Worm (Caenorhabditis elegans): ENCODE data around the gene T22D1.17.

T22D1.17 gene

ce11 chrIV:6905947-6906489 is at the start of gene T22D1.17, which contains the start of gene T22D1.8:
TSS of gene T22D1.17 (plus strand) at chrIV:6905997.
TSS of gene T22D1.8 (minus strand) at chrIV:6906348.
- TF ChIP-seq nhr-25 (tag; optimal IDR thresholded peaks at IDR 0.05) (peak; percentile 62), nhr-21 (tag; optimal IDR thresholded peaks at IDR 0.05) (peak; percentile 2), nhr-129 (tag; optimal IDR thresholded peaks at IDR 0.05) (no peak), snpc-4 (tag; optimal IDR thresholded peaks at IDR 0.05) (no peak), R02D3.7 (tag; optimal IDR thresholded peaks at IDR 0.05) (no peak), sem-4 (tag; optimal IDR thresholded peaks at IDR 0.05) (no peak), C34F6.9 (tag; optimal IDR thresholded peaks at IDR 0.05) (no peak), crh-2 (tag; optimal IDR thresholded peaks at IDR 0.05) (no peak)

DNA sequence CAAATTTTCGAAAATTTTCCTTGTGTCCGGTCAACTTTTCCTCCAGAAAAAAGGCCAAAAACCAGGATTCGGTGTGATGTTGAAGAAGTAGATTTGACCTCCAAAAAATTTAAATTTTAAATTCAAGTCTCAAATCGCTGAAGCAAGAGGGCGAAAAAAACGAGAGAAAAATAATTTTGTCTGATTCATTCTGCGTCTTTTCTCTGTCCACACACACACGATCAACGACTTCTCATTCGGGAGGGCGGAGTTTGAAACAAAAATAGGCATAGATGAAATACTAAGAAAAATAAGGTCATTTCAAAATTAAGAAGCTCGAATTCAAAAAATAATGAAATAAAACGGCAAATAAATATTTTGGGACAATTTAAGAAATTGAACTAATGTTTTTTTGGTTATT is 46.5 kb upstream of the T22D1.17 start, which contains the start of gene R13H7.2:
Gene R13H7.2 (minus strand): TSS at position 101 of the 400 bp plus-strand sequence.
- TF ChIP-seq alr-1 (tag; optimal IDR thresholded peaks at IDR 0.05) = no peak
- TF ChIP-seq ama-1 (optimal IDR thresholded peaks at IDR 0.05) = no peak
- no peak for TF ChIP-seq nhr-129 (tag; optimal IDR thresholded peaks at IDR 0.05)
- TF ChIP-seq mdl-1 (tag; optimal IDR thresholded peaks at IDR 0.05) = no peak
- TF ChIP-seq C34F6.9 (tag; optimal IDR thresholded peaks at IDR 0.05) = no peak
- TF ChIP-seq nhr-237 (tag; optimal IDR thresholded peaks at IDR 0.05) = no peak
- TF ChIP-seq blmp-1 (tag; optimal IDR thresholded peaks at IDR 0.05; ENCODE audit: insufficient read depth) = no peak
- TF ChIP-seq mbf-1 (tag; optimal IDR thresholded peaks at IDR 0.05) = no peak
- TF ChIP-seq zag-1 (tag; optimal IDR thresholded peaks at IDR 0.05) = no peak
- no peak for TF ChIP-seq sem-4 (tag; optimal IDR thresholded peaks at IDR 0.05)
- TF ChIP-seq lsy-2 (tag; optimal IDR thresholded peaks at IDR 0.05) = no peak
- TF ChIP-seq nhr-23 (tag; optimal IDR thresholded peaks at IDR 0.05) = no peak
- no peak for TF ChIP-seq nhr-11 (tag; optimal IDR thresholded peaks at IDR 0.05)
- TF ChIP-seq sma-9 (GFP tag; optimal IDR thresholded peaks at IDR 0.05) = no peak
- TF ChIP-seq sma-9 (tag; optimal IDR thresholded peaks at IDR 0.05) = no peak
- TF ChIP-seq nhr-10 (tag; optimal IDR thresholded peaks at IDR 0.05) = no peak
- no peak for TF ChIP-seq crh-2 (tag; optimal IDR thresholded peaks at IDR 0.05)
- no peak for TF ChIP-seq Y55F3AM.14 (GFP tag; optimal IDR thresholded peaks at IDR 0.05)

DNA sequence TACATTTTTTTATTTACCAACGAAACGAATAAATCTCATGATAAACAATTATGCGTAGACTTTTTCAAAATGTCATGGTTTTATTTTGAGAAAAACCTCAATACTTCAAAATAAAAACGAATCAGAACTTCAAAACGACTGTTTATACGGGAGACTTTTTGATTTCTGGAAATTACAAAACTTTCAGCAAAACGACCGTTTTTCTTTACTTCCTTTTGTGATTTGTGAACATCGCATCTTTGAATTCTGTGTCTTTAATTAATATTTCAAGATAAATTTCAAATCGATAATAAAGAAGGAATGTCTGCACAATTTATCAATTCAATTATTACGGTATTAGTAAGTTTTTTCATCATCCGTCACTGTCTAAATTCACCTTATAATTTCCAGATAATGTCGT is 38.0 kb upstream of the T22D1.17 start, which contains the start of gene srx-20:
Gene srx-20 (plus strand): TSS at position 301 of the 400 bp plus-strand sequence.
- TF ChIP-seq sma-9 (GFP tag; optimal IDR thresholded peaks at IDR 0.05) = no peak
- no peak for TF ChIP-seq sma-9 (tag; optimal IDR thresholded peaks at IDR 0.05)
- TF ChIP-seq lin-11 (tag; optimal IDR thresholded peaks at IDR 0.05) = no peak
- no peak for TF ChIP-seq ZK546.5 (tag; optimal IDR thresholded peaks at IDR 0.05)
- TF ChIP-seq ceh-16 (tag; optimal IDR thresholded peaks at IDR 0.05) = no peak
- no peak for TF ChIP-seq lsy-2 (tag; optimal IDR thresholded peaks at IDR 0.05)
- no peak for TF ChIP-seq alr-1 (tag; optimal IDR thresholded peaks at IDR 0.05)
- no peak for TF ChIP-seq crh-2 (tag; optimal IDR thresholded peaks at IDR 0.05)
- TF ChIP-seq ztf-1 (GFP tag; conservative IDR thresholded peaks at IDR 0.05) = no peak
- no peak for TF ChIP-seq lin-13 (GFP tag; optimal IDR thresholded peaks at IDR 0.05)
- no peak for TF ChIP-seq peb-1 (tag; optimal IDR thresholded peaks at IDR 0.05)
- TF ChIP-seq unc-62 (GFP tag; optimal IDR thresholded peaks at IDR 0.05) = no peak
- TF ChIP-seq nhr-129 (tag; optimal IDR thresholded peaks at IDR 0.05) = no peak
- TF ChIP-seq elt-1 (tag; optimal IDR thresholded peaks at IDR 0.05) = no peak
- no peak for TF ChIP-seq nhr-12 (tag; optimal IDR thresholded peaks at IDR 0.05)
- no peak for TF ChIP-seq nhr-77 (tag; optimal IDR thresholded peaks at IDR 0.05)
- TF ChIP-seq sem-4 (tag; optimal IDR thresholded peaks at IDR 0.05) = no peak
- TF ChIP-seq unc-55 (GFP tag; optimal IDR thresholded peaks at IDR 0.05) = no peak
- TF ChIP-seq lin-39 (tag; optimal IDR thresholded peaks at IDR 0.05) = no peak
- no peak for TF ChIP-seq elt-3 (tag; optimal IDR thresholded peaks at IDR 0.05)
- no peak for TF ChIP-seq mbf-1 (tag; optimal IDR thresholded peaks at IDR 0.05)

- TF ChIP-seq R02D3.7 (tag; optimal IDR thresholded peaks at IDR 0.05) (no peak), mdl-1 (tag; optimal IDR thresholded peaks at IDR 0.05) (no peak), ama-1 (optimal IDR thresholded peaks at IDR 0.05) (no peak), crh-2 (tag; optimal IDR thresholded peaks at IDR 0.05) (no peak), nhr-23 (tag; optimal IDR thresholded peaks at IDR 0.05) (no peak), lin-13 (GFP tag; optimal IDR thresholded peaks at IDR 0.05) (no peak), nhr-10 (tag; optimal IDR thresholded peaks at IDR 0.05) (no peak), skn-1 (tag; optimal IDR thresholded peaks at IDR 0.05) (no peak), dmd-4 (tag; optimal IDR thresholded peaks at IDR 0.05) (no peak), ztf-11 (tag; optimal IDR thresholded peaks at IDR 0.05) (no peak)
These were observed 32.8 kb upstream of the T22D1.17 start, which contains the start of gene srx-19 for ce11 chrIV:6872958-6873357. TSS of gene srx-19 (plus strand) at chrIV:6873258.

Measured in whole organism, L2 larva.